Fruit fly (Drosophila melanogaster): ENCODE data around the gene CG14710.

Gene CG14710

DNA sequence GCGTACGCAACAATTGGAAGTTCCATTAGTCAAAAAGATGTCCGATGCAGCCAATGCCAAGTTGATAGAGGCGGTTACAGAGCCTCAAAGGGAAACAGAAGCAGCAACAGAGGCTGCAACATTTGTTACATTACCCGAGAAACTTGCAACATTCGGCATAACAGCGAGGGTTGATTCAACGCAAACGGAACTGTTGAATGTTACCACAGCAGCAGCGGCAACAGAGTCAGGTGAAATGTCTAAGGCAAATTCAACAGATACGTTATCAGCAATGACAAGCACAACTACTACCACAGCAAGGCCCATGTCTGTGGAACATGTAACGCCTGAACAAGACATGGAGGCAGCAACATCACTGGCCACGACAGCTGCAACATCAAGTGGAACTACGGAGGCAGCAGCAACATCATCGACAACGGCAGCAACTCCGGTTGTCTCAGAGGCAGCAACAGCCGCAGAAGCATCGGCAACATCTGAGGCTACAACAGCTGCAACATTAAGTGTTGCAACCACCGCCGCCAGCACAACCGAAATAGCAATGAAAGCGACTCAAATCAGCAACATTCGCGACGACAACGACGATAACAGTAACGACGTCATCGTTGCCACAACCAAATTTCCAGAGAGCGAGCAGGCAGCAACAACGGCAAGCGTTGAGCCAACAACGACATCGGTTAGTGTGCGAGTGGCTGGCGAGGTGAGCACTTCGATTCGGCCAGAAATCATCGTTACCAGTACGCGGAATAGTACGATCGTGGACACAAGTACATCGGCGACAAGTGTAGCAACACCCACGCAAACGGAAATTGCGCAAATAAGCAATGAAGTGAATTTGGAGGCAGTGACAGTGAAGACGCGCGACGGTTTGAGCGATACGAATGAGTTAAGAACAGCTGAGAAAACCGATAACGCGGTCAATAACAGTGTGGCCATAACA is 49.4 kb downstream of the CG14710 start (continued):
- peak; percentile 6 for TF ChIP-seq cg (GFP tag; optimal IDR thresholded peaks at IDR 0.05)
- no peak for TF ChIP-seq CG11560 (tag; IDR thresholded peaks at IDR 0.05)
- no peak for TF ChIP-seq lov (optimal IDR thresholded peaks at IDR 0.05)
- no peak for TF ChIP-seq lov (GFP tag; IDR thresholded peaks at IDR 0.05)
- TF ChIP-seq CG5245 (GFP tag; optimal IDR thresholded peaks at IDR 0.05), result no peak
- no peak for TF ChIP-seq slou (GFP tag; optimal IDR thresholded peaks at IDR 0.05)
- TF ChIP-seq mirr (GFP tag; optimal IDR thresholded peaks at IDR 0.05), result peak; percentile 52
- no peak for TF ChIP-seq disco-r (GFP tag; optimal IDR thresholded peaks at IDR 0.05)
- peak; percentile 36 for TF ChIP-seq sug (tag; optimal IDR thresholded peaks at IDR 0.05)
- no peak for TF ChIP-seq Camta (GFP tag; optimal IDR thresholded peaks at IDR 0.05)
- no peak for TF ChIP-seq CG14860 (GFP tag; IDR thresholded peaks at IDR 0.05; ENCODE audit: partially characterized antibody)
- TF ChIP-seq CG10959 (GFP tag; IDR thresholded peaks at IDR 0.05), result no peak
- peak; percentile 15 for TF ChIP-seq B-H2 (GFP tag; optimal IDR thresholded peaks at IDR 0.05)
- TF ChIP-seq HmgZ (tag; optimal IDR thresholded peaks at IDR 0.05), result peak; percentile 14
- no peak for TF ChIP-seq ash1 (GFP tag; optimal IDR thresholded peaks at IDR 0.05)
- TF ChIP-seq CG15479 (GFP tag; optimal IDR thresholded peaks at IDR 0.05), result no peak
- TF ChIP-seq Doc3 (GFP tag; IDR thresholded peaks at IDR 0.05; ENCODE audit: partially characterized antibody), result 0 out of 3 replicates have a peak, but pooled peaks have one; percentile 31
- 0 out of 2 replicates have a peak, but pooled peaks have one; percentile 14 for TF ChIP-seq Atf6 (GFP tag; IDR thresholded peaks at IDR 0.05)
- no peak for TF ChIP-seq CG6765 (GFP tag; optimal IDR thresholded peaks at IDR 0.05)
- no peak for TF ChIP-seq Blimp-1 (GFP tag; optimal IDR thresholded peaks at IDR 0.05)
- TF ChIP-seq tna (GFP tag; IDR thresholded peaks at IDR 0.05; ENCODE audit: partially characterized antibody), result no peak
- no peak for TF ChIP-seq jumu (GFP tag; optimal IDR thresholded peaks at IDR 0.05)
- TF ChIP-seq slbo (GFP tag; IDR thresholded peaks at IDR 0.05), result no peak
- TF ChIP-seq ase (GFP tag; IDR thresholded peaks at IDR 0.05), result no peak
- TF ChIP-seq BtbVII (GFP tag; optimal IDR thresholded peaks at IDR 0.05), result peak; percentile 64
- no peak for TF ChIP-seq maf-S (GFP tag; optimal IDR thresholded peaks at IDR 0.05)
- TF ChIP-seq trem (tag; optimal IDR thresholded peaks at IDR 0.05), result no peak
- TF ChIP-seq row (GFP tag; IDR thresholded peaks at IDR 0.05), result 0 out of 3 replicates have a peak, but pooled peaks have one; percentile 7
- no peak for TF ChIP-seq ERR (GFP tag; optimal IDR thresholded peaks at IDR 0.05)
- TF ChIP-seq crp (GFP tag; optimal IDR thresholded peaks at IDR 0.05), result peak in 1 of 2 experiments; percentile 19
- peak; percentile 71 for TF ChIP-seq CG6175 (GFP tag; IDR thresholded peaks at IDR 0.05)
- no peak for TF ChIP-seq az2 (GFP tag; optimal IDR thresholded peaks at IDR 0.05)
- TF ChIP-seq sc (optimal IDR thresholded peaks at IDR 0.05), result no peak
- TF ChIP-seq sc (GFP tag; optimal IDR thresholded peaks at IDR 0.05), result no peak
- TF ChIP-seq shn (GFP tag; optimal IDR thresholded peaks at IDR 0.05), result no peak
- TF ChIP-seq CG18476 (GFP tag; optimal IDR thresholded peaks at IDR 0.05), result peak; percentile 99
- no peak for TF ChIP-seq Gsc (GFP tag; IDR thresholded peaks at IDR 0.05)
- TF ChIP-seq Fer1 (GFP tag; optimal IDR thresholded peaks at IDR 0.05), result peak; percentile 13
- no peak for TF ChIP-seq Fer3 (tag; optimal IDR thresholded peaks at IDR 0.05)
- TF ChIP-seq CG43689 (GFP tag; IDR thresholded peaks at IDR 0.05), result no peak
- peak; percentile 0 for TF ChIP-seq CG13296 (GFP tag; optimal IDR thresholded peaks at IDR 0.05)
- TF ChIP-seq CG12942 (GFP tag; optimal IDR thresholded peaks at IDR 0.05), result no peak
- no peak for TF ChIP-seq Bdp1 (GFP tag; optimal IDR thresholded peaks at IDR 0.05)
- TF ChIP-seq CG11504 (tag; optimal IDR thresholded peaks at IDR 0.05), result peak; percentile 99
- TF ChIP-seq CG3995 (GFP tag; optimal IDR thresholded peaks at IDR 0.05), result peak; percentile 88
- TF ChIP-seq CG1647 (GFP tag; optimal IDR thresholded peaks at IDR 0.05), result no peak
- TF ChIP-seq NFAT (GFP tag; IDR thresholded peaks at IDR 0.05), result no peak
- no peak for TF ChIP-seq CG12769 (tag; optimal IDR thresholded peaks at IDR 0.05)
- peak; percentile 55 for TF ChIP-seq Jarid2 (GFP tag; optimal IDR thresholded peaks at IDR 0.05)
